Fruit fly (Drosophila melanogaster) whole organism, embryonic: ENCODE measurements around the gene lilli.

Source experiments
- Antp ChIP-seq: fragments of 200-800 bp; sonication (Bioruptor generic); optimal IDR thresholded peaks from 3 replicates; lab custom pipeline; 2016; ENCODE audit warnings: missing biosample characterization, missing genetic modification characterization
- BtbVII ChIP-seq: fragments of 200-800 bp; sonication (Bioruptor generic); optimal IDR thresholded peaks from 3 replicates; lab custom pipeline; 2017; ENCODE audit warnings: missing biosample characterization, mild to moderate bottlenecking, missing genetic modification characterization
- C15 ChIP-seq: fragments of 200-800 bp; sonication (Bioruptor generic); IDR thresholded peaks from 3 replicates; pipeline ENCODE4 v1.3.6; 2022; ENCODE audit warnings: missing biosample characterization, missing genetic modification characterization
- CG10267 ChIP-seq: fragments of 200-800 bp; sonication (Bioruptor generic); optimal IDR thresholded peaks from 2 replicates; lab custom pipeline; 2018; ENCODE audit warnings: missing biosample characterization, mild to moderate bottlenecking, missing genetic modification characterization, moderate library complexity
- CG10431 ChIP-seq: fragments of 200-800 bp; sonication (Bioruptor generic); optimal IDR thresholded peaks from 3 replicates; lab custom pipeline; 2018; ENCODE audit warnings: missing biosample characterization, mild to moderate bottlenecking, missing genetic modification characterization
- CG10565 ChIP-seq: fragments of 200-800 bp; sonication (Bioruptor generic); optimal IDR thresholded peaks from 3 replicates; lab custom pipeline; 2016; ENCODE audit warnings: missing biosample characterization, mild to moderate bottlenecking, missing genetic modification characterization
- CG10654 ChIP-seq: fragments of 200-800 bp; sonication (Bioruptor generic); optimal IDR thresholded peaks from 2 replicates; lab custom pipeline; 2016; ENCODE audit warnings: missing biosample characterization, missing genetic modification characterization
- CG10979 ChIP-seq: fragments of 200-800 bp; sonication (Bioruptor generic); optimal IDR thresholded peaks from 2 replicates; lab custom pipeline; 2018; ENCODE audit warnings: missing biosample characterization, mild to moderate bottlenecking, missing genetic modification characterization, moderate library complexity
- CG12299 ChIP-seq: fragments of 200-800 bp; sonication (Bioruptor generic); optimal IDR thresholded peaks from 2 replicates; lab custom pipeline; 2018; ENCODE audit warnings: missing biosample characterization, mild to moderate bottlenecking, missing genetic modification characterization
- CG14860 ChIP-seq: fragments of 200-800 bp; sonication (Bioruptor generic); IDR thresholded peaks from 3 replicates; pipeline ENCODE4 v1.3.6; 2022; ENCODE audit warnings: missing biosample characterization, missing genetic modification characterization; ENCODE audit not compliant: partially characterized antibody
- CG1529 ChIP-seq: fragments of 200-800 bp; sonication (Bioruptor generic); optimal IDR thresholded peaks from 3 replicates; lab custom pipeline; 2018; ENCODE audit warnings: missing biosample characterization, missing genetic modification characterization
- CG16779 ChIP-seq: fragments of 200-800 bp; sonication (Bioruptor generic); IDR thresholded peaks from 2 replicates; pipeline ENCODE4 v1.3.6; 2022; ENCODE audit warnings: missing biosample characterization, missing genetic modification characterization
- CG17361 ChIP-seq: fragments of 200-800 bp; sonication (Bioruptor generic); IDR thresholded peaks from 3 replicates; pipeline ENCODE4 v1.3.6; 2022; ENCODE audit warnings: missing biosample characterization, missing genetic modification characterization
- CG17612 ChIP-seq: fragments of 200-800 bp; sonication (Bioruptor generic); IDR thresholded peaks from 2 replicates; pipeline ENCODE4 v1.3.6; 2022; ENCODE audit warnings: missing biosample characterization, missing genetic modification characterization
- CG17912 ChIP-seq: fragments of 200-800 bp; sonication (Bioruptor generic); optimal IDR thresholded peaks from 2 replicates; lab custom pipeline; 2018; ENCODE audit warnings: missing biosample characterization, mild to moderate bottlenecking, missing genetic modification characterization
- CG18619 ChIP-seq: fragments of 200-800 bp; sonication (Bioruptor generic); optimal IDR thresholded peaks from 3 replicates; lab custom pipeline; 2017; ENCODE audit warnings: missing biosample characterization, mild to moderate bottlenecking, missing genetic modification characterization
- CG2712 ChIP-seq: fragments of 200-800 bp; optimal IDR thresholded peaks from 3 replicates; lab custom pipeline; 2019; ENCODE audit warnings: missing biosample characterization, mild to moderate bottlenecking, missing genetic modification characterization, moderate library complexity
- CG33557 ChIP-seq: fragments of 200-800 bp; sonication (Bioruptor generic); optimal IDR thresholded peaks from 2 replicates; lab custom pipeline; 2019; ENCODE audit warnings: missing biosample characterization, mild to moderate bottlenecking, missing genetic modification characterization, moderate library complexity
- CG34224 ChIP-seq: fragments of 200-800 bp; sonication (Bioruptor generic); IDR thresholded peaks from 3 replicates; pipeline ENCODE4 v1.3.6; 2022; ENCODE audit warnings: missing biosample characterization, missing genetic modification characterization; ENCODE audit not compliant: partially characterized antibody
- CG3995 ChIP-seq: fragments of 200-800 bp; sonication (Bioruptor generic); optimal IDR thresholded peaks from 3 replicates; lab custom pipeline; 2016; ENCODE audit warnings: missing biosample characterization, missing genetic modification characterization
- CG4730 ChIP-seq: fragments of 200-800 bp; sonication (Bioruptor generic); IDR thresholded peaks from 2 replicates; pipeline ENCODE4 v1.3.6; 2022; ENCODE audit warnings: missing biosample characterization, missing genetic modification characterization
- CG5180 ChIP-seq: fragments of 200-800 bp; sonication (Bioruptor generic); optimal IDR thresholded peaks from 3 replicates; lab custom pipeline; 2017; ENCODE audit warnings: missing biosample characterization, missing genetic modification characterization, mild to moderate bottlenecking, moderate library complexity, missing genetic modification reagents
- CG7745 ChIP-seq: fragments of 200-800 bp; sonication (Bioruptor generic); optimal IDR thresholded peaks from 2 replicates; lab custom pipeline; 2018; ENCODE audit warnings: missing biosample characterization, mild to moderate bottlenecking, missing genetic modification characterization, moderate library complexity
- CG7987 ChIP-seq: fragments of 200-800 bp; sonication (Bioruptor generic); optimal IDR thresholded peaks from 2 replicates; lab custom pipeline; 2018; ENCODE audit warnings: missing biosample characterization, mild to moderate bottlenecking, missing genetic modification characterization, moderate library complexity
- CG8924 ChIP-seq: fragments of 200-800 bp; optimal IDR thresholded peaks from 3 replicates; lab custom pipeline; 2019; ENCODE audit warnings: missing biosample characterization, mild to moderate bottlenecking, missing genetic modification characterization, moderate library complexity
- CG9797 ChIP-seq: fragments of 200-800 bp; sonication (Bioruptor generic); optimal IDR thresholded peaks from 3 replicates; lab custom pipeline; 2018; ENCODE audit warnings: missing biosample characterization, mild to moderate bottlenecking, missing genetic modification characterization
- Elba2 ChIP-seq: fragments of 200-800 bp; sonication (Bioruptor generic); optimal IDR thresholded peaks from 3 replicates; lab custom pipeline; 2016; ENCODE audit warnings: missing biosample characterization, missing genetic modification characterization
- Ets65A ChIP-seq: fragments of 200-800 bp; sonication (Bioruptor generic); peaks from one replicate; lab custom pipeline; 2016; ENCODE audit warnings: missing biosample characterization, missing genetic modification characterization
- H2.0 ChIP-seq: fragments of 200-800 bp; sonication (Bioruptor generic); IDR thresholded peaks from 2 replicates; pipeline ENCODE4 v1.3.6; 2022; ENCODE audit warnings: missing biosample characterization, missing genetic modification characterization
- Hey ChIP-seq: fragments of 200-800 bp; sonication (Bioruptor generic); optimal IDR thresholded peaks from 3 replicates; lab custom pipeline; 2018; ENCODE audit warnings: missing biosample characterization, mild to moderate bottlenecking, missing genetic modification characterization
- Jarid2 ChIP-seq: fragments of 200-800 bp; sonication (Bioruptor generic); optimal IDR thresholded peaks from 3 replicates; lab custom pipeline; 2017; ENCODE audit warnings: mild to moderate bottlenecking, missing biosample characterization, missing genetic modification reagents, missing genetic modification characterization
- Oaz ChIP-seq: fragments of 200-800 bp; sonication (Bioruptor generic); IDR thresholded peaks from 2 replicates; pipeline ENCODE4 v1.3.6; 2022; ENCODE audit warnings: missing biosample characterization, missing genetic modification characterization
- Poxn ChIP-seq: fragments of 200-800 bp; sonication (Bioruptor generic); IDR thresholded peaks from 2 replicates; pipeline ENCODE4 v1.3.6; 2022; ENCODE audit warnings: missing biosample characterization, missing genetic modification characterization
- Ravus ChIP-seq: fragments of 200-800 bp; sonication (Bioruptor generic); IDR thresholded peaks from 2 replicates; pipeline ENCODE4 v1.3.6; 2022; ENCODE audit warnings: missing biosample characterization, missing genetic modification characterization
- Six4 ChIP-seq: fragments of 200-800 bp; sonication (Bioruptor generic); optimal IDR thresholded peaks from 2 replicates; lab custom pipeline; 2016; ENCODE audit warnings: missing biosample characterization, missing genetic modification characterization
- Spps ChIP-seq: fragments of 200-800 bp; sonication (Bioruptor generic); optimal IDR thresholded peaks from 2 replicates; lab custom pipeline; 2018; ENCODE audit warnings: missing biosample characterization, mild to moderate bottlenecking, missing genetic modification characterization
- Usf ChIP-seq: fragments of 200-800 bp; sonication (Bioruptor generic); optimal IDR thresholded peaks from 2 replicates; lab custom pipeline; 2017; ENCODE audit warnings: missing genotype, missing biosample characterization, missing genetic modification characterization
- ash1 ChIP-seq: fragments of 200-800 bp; sonication (Bioruptor generic); optimal IDR thresholded peaks from 2 replicates; lab custom pipeline; 2018; ENCODE audit warnings: missing biosample characterization, mild to moderate bottlenecking, missing genetic modification characterization
- br ChIP-seq: fragments of >200 bp; optimal IDR thresholded peaks from 2 replicates; lab custom pipeline; 2017
- cg ChIP-seq: fragments of 200-800 bp; sonication (Bioruptor generic); optimal IDR thresholded peaks from 3 replicates; lab custom pipeline; 2019; ENCODE audit warnings: missing biosample characterization, mild to moderate bottlenecking, missing genetic modification characterization, moderate library complexity
- dan ChIP-seq: fragments of 200-800 bp; sonication (Bioruptor generic); IDR thresholded peaks from 2 replicates; pipeline ENCODE4 v1.3.6; 2022; ENCODE audit warnings: missing biosample characterization, missing genetic modification characterization
- dpn ChIP-seq, 2 experiments: fragments of 200-800 bp; sonication (Bioruptor generic); optimal IDR thresholded peaks; 3 replicates each; lab custom pipeline; 2016; ENCODE audit warnings: missing biosample characterization in 2 of 2, missing genetic modification characterization in 2 of 2
- esg ChIP-seq: fragments of 200-800 bp; sonication (Bioruptor generic); conservative IDR thresholded peaks from 2 replicates; pipeline ENCODE4 v1.3.6; 2022; ENCODE audit warnings: missing biosample characterization, missing genetic modification characterization
- kni ChIP-seq: fragments of 200-800 bp; sonication (Bioruptor generic); optimal IDR thresholded peaks from 3 replicates; lab custom pipeline; 2017; ENCODE audit warnings: mild to moderate bottlenecking, missing biosample characterization, missing genetic modification reagents, missing genetic modification characterization
- lov ChIP-seq, 2 experiments: fragments of 200-800 bp in 1 of 2; fragments of >200 bp in 1 of 2; sonication (Bioruptor generic) in 1 of 2; IDR thresholded peaks in 1 of 2; optimal IDR thresholded peaks in 1 of 2; 2 replicates in 1 of 2; 3 replicates in 1 of 2; pipeline versions ENCODE4 v1.3.6 to Lab custom; 2017 to 2022; ENCODE audit warnings: missing biosample characterization in 1 of 2, missing genetic modification characterization in 1 of 2
- maf-S ChIP-seq: fragments of 200-800 bp; sonication (Bioruptor generic); optimal IDR thresholded peaks from 2 replicates; lab custom pipeline; 2016; ENCODE audit warnings: missing biosample characterization, missing genetic modification characterization
- odd ChIP-seq: fragments of 200-800 bp; sonication (Bioruptor generic); optimal IDR thresholded peaks from 2 replicates; lab custom pipeline; 2017; ENCODE audit warnings: missing biosample characterization, mild to moderate bottlenecking, missing genetic modification characterization
- sug ChIP-seq: fragments of 200-800 bp; optimal IDR thresholded peaks from 2 replicates; lab custom pipeline; 2019; ENCODE audit warnings: missing biosample characterization, mild to moderate bottlenecking, missing genetic modification characterization, moderate library complexity
- trh ChIP-seq: fragments of 200-800 bp; sonication (Bioruptor generic); optimal IDR thresholded peaks from 2 replicates; lab custom pipeline; 2016; ENCODE audit warnings: missing biosample characterization, missing genetic modification characterization
- unc-4 ChIP-seq: fragments of 200-800 bp; sonication (Bioruptor generic); IDR thresholded peaks from 2 replicates; pipeline ENCODE4 v1.3.6; 2022; ENCODE audit warnings: missing biosample characterization, missing genetic modification characterization; ENCODE audit not compliant: partially characterized antibody

The lilli gene

dm6 chr2L:2972439-2972936, 86.8 kb downstream of the lilli start, which contains the start of the genes Rrp1 and gammaTub23C (continued):
- TF ChIP-seq lov (optimal IDR thresholded peaks at IDR 0.05; lab: Kevin White, UChicago) (no peak), lov (GFP tag; IDR thresholded peaks at IDR 0.05; lab: Robert Waterston, UW) (peak; percentile 47; the same call in 1 of the 3 replicates), Elba2 (GFP tag; lab: Kevin White, UChicago) (peak; percentile 36), CG17912 (peak; percentile 37), cg (no peak), ash1 (GFP tag; lab: Kevin White, UChicago) (no peak), Oaz (GFP tag; lab: Robert Waterston, UW) (peak; percentile 62; the same call in 1 of the 2 replicates), CG2712 (peak; percentile 94), CG10267 (peak; percentile 97), H2.0 (peak; percentile 81), CG14860 (GFP tag; lab: Robert Waterston, UW) (no peak), Hey (tag; lab: Kevin White, UChicago) (peak; percentile 40), CG7987 (GFP tag; lab: Kevin White, UChicago) (peak; percentile 19), br (lab: Kevin White, UChicago) (no peak), CG16779 (GFP tag; lab: Robert Waterston, UW) (no peak), sug (tag; lab: Kevin White, UChicago) (peak; percentile 91), CG9797 (GFP tag; lab: Kevin White, UChicago) (peak; percentile 42), kni (peak; percentile 85), BtbVII (GFP tag; lab: Kevin White, UChicago) (peak; percentile 88), CG1529 (GFP tag; lab: Kevin White, UChicago) (peak; percentile 85), CG8924 (peak; percentile 91), odd (GFP tag; lab: Kevin White, UChicago) (peak; percentile 85), CG7745 (tag; lab: Kevin White, UChicago) (no peak), Usf (GFP tag; lab: Kevin White, UChicago) (peak; percentile 91), CG10565 (GFP tag; lab: Kevin White, UChicago) (peak; percentile 63), esg (GFP tag; lab: Robert Waterston, UW) (peak; percentile 81), Six4 (GFP tag; lab: Kevin White, UChicago) (peak; percentile 87), CG4730 (GFP tag; lab: Robert Waterston, UW) (peak; percentile 73), CG34224 (GFP tag; lab: Robert Waterston, UW) (no peak), CG33557 (GFP tag; lab: Kevin White, UChicago) (peak; percentile 90), Spps (tag; lab: Kevin White, UChicago) (peak; percentile 70), CG10654 (GFP tag; lab: Kevin White, UChicago) (peak; percentile 86), CG10979 (tag; lab: Kevin White, UChicago) (peak; percentile 89), CG10431 (GFP tag; lab: Kevin White, UChicago) (peak; percentile 80), CG18619 (GFP tag; lab: Kevin White, UChicago) (peak; percentile 94), trh (GFP tag; lab: Kevin White, UChicago) (peak; percentile 78), Ets65A (peak; percentile 95), unc-4 (GFP tag; lab: Robert Waterston, UW) (no peak), CG17361 (GFP tag; lab: Robert Waterston, UW) (peak; percentile 99), Poxn (GFP tag; lab: Robert Waterston, UW) (peak; percentile 53), CG5180 (GFP tag; lab: Kevin White, UChicago) (peak; percentile 76), Antp (GFP tag; lab: Kevin White, UChicago) (peak; percentile 56), Jarid2 (GFP tag; lab: Kevin White, UChicago) (no peak), dpn (GFP tag; optimal IDR thresholded peaks at IDR 0.05; lab: Kevin White, UChicago) (peak; percentile 81 to 89), CG3995 (GFP tag; lab: Kevin White, UChicago) (peak; percentile 67), maf-S (GFP tag; lab: Kevin White, UChicago) (peak; percentile 63), dan (peak; percentile 52; the same call in 1 of the 2 replicates), C15 (GFP tag; lab: Robert Waterston, UW) (no peak), Ravus (GFP tag; lab: Robert Waterston, UW) (peak; percentile 34), CG17612 (GFP tag; lab: Robert Waterston, UW) (peak; percentile 25; the same call in 1 of the 2 replicates), CG12299 (tag; lab: Kevin White, UChicago) (peak; percentile 79)
